Fruit fly (Drosophila melanogaster) whole organism, embryonic: ENCODE data around the gene CG10333.

Experiments used
- CG12659 ChIP-seq: fragments of 200-800 bp; sonication (Bioruptor generic); optimal IDR thresholded peaks from 3 replicates; lab custom pipeline; 2017; ENCODE audit warnings: mild to moderate bottlenecking, missing biosample characterization, missing genetic modification reagents, missing genetic modification characterization
- CG13296 ChIP-seq: fragments of 200-800 bp; sonication (Bioruptor generic); optimal IDR thresholded peaks from 3 replicates; lab custom pipeline; 2018; ENCODE audit warnings: missing biosample characterization, mild to moderate bottlenecking, missing genetic modification characterization
- CG13775 ChIP-seq: fragments of 200-800 bp; sonication (Bioruptor generic); optimal IDR thresholded peaks from 3 replicates; lab custom pipeline; 2017; ENCODE audit warnings: missing biosample characterization, mild to moderate bottlenecking, missing genetic modification characterization
- CG13894 ChIP-seq: fragments of 200-800 bp; sonication (Bioruptor generic); optimal IDR thresholded peaks from 3 replicates; lab custom pipeline; 2018; ENCODE audit warnings: missing biosample characterization, mild to moderate bottlenecking, missing genetic modification characterization, moderate library complexity
- CG14441 ChIP-seq: fragments of 200-800 bp; sonication (Bioruptor generic); IDR thresholded peaks from 2 replicates; pipeline ENCODE4 v1.3.6; 2022; ENCODE audit warnings: missing biosample characterization, missing genetic modification characterization
- CG15011 ChIP-seq: fragments of 200-800 bp; sonication (Bioruptor generic); optimal IDR thresholded peaks from 3 replicates; lab custom pipeline; 2018; ENCODE audit warnings: missing biosample characterization, mild to moderate bottlenecking, missing genetic modification characterization
- CG15073 ChIP-seq: fragments of 200-800 bp; sonication (Bioruptor generic); optimal IDR thresholded peaks from 2 replicates; lab custom pipeline; 2016; ENCODE audit warnings: missing biosample characterization, missing genetic modification characterization
- CG2875 ChIP-seq: fragments of 200-800 bp; sonication (Bioruptor generic); optimal IDR thresholded peaks from 2 replicates; lab custom pipeline; 2017; ENCODE audit warnings: missing biosample characterization, mild to moderate bottlenecking, missing genetic modification characterization, missing genetic modification reagents
- CG32532 ChIP-seq: fragments of 200-800 bp; sonication (Bioruptor generic); IDR thresholded peaks from 2 replicates; pipeline ENCODE4 v1.3.6; 2022; ENCODE audit warnings: missing biosample characterization, missing genetic modification characterization
- CG33557 ChIP-seq: fragments of 200-800 bp; sonication (Bioruptor generic); optimal IDR thresholded peaks from 2 replicates; lab custom pipeline; 2019; ENCODE audit warnings: missing biosample characterization, mild to moderate bottlenecking, missing genetic modification characterization, moderate library complexity
- CG4617 ChIP-seq: fragments of 200-800 bp; sonication (Bioruptor generic); optimal IDR thresholded peaks from 3 replicates; lab custom pipeline; 2016; ENCODE audit warnings: missing biosample characterization, missing genetic modification characterization, borderline replicate concordance
- CG5180 ChIP-seq: fragments of 200-800 bp; sonication (Bioruptor generic); optimal IDR thresholded peaks from 3 replicates; lab custom pipeline; 2017; ENCODE audit warnings: missing biosample characterization, missing genetic modification characterization, mild to moderate bottlenecking, moderate library complexity, missing genetic modification reagents
- CG6854 ChIP-seq: fragments of 200-800 bp; sonication (Bioruptor generic); optimal IDR thresholded peaks from 3 replicates; lab custom pipeline; 2017; ENCODE audit warnings: missing biosample characterization, mild to moderate bottlenecking, missing genetic modification characterization
- CG7745 ChIP-seq: fragments of 200-800 bp; sonication (Bioruptor generic); optimal IDR thresholded peaks from 2 replicates; lab custom pipeline; 2018; ENCODE audit warnings: missing biosample characterization, mild to moderate bottlenecking, missing genetic modification characterization, moderate library complexity
- CG7928 ChIP-seq: fragments of 200-800 bp; sonication (Bioruptor generic); optimal IDR thresholded peaks from 2 replicates; lab custom pipeline; 2017; ENCODE audit warnings: missing biosample characterization, mild to moderate bottlenecking, missing genetic modification characterization
- CG9215 ChIP-seq: fragments of 200-800 bp; sonication (Bioruptor generic); IDR thresholded peaks from 2 replicates; pipeline ENCODE4 v1.3.6; 2022; ENCODE audit warnings: missing biosample characterization, missing genetic modification characterization
- CG9609 ChIP-seq: fragments of 200-800 bp; sonication (Bioruptor generic); optimal IDR thresholded peaks from 3 replicates; lab custom pipeline; 2016; ENCODE audit warnings: missing biosample characterization, missing genetic modification characterization
- CoRest ChIP-seq: fragments of 200-800 bp; sonication (Bioruptor generic); optimal IDR thresholded peaks from 3 replicates; lab custom pipeline; 2018; ENCODE audit warnings: missing biosample characterization, mild to moderate bottlenecking, missing genetic modification characterization, moderate library complexity
- Doc2 ChIP-seq: fragments of 200-800 bp; sonication (Bioruptor generic); IDR thresholded peaks from 2 replicates; pipeline ENCODE4 v1.3.6; 2022; ENCODE audit warnings: missing biosample characterization, missing genetic modification characterization
- Dp ChIP-seq: fragments of 200-800 bp; sonication (Bioruptor generic); optimal IDR thresholded peaks from 2 replicates; lab custom pipeline; 2018; ENCODE audit warnings: missing biosample characterization, mild to moderate bottlenecking, missing genetic modification characterization, moderate library complexity
- Fer3 ChIP-seq: fragments of 200-800 bp; sonication (Bioruptor generic); optimal IDR thresholded peaks from 2 replicates; lab custom pipeline; 2018; ENCODE audit warnings: missing biosample characterization, mild to moderate bottlenecking, missing genetic modification characterization, moderate library complexity
- Gsc ChIP-seq: fragments of 200-800 bp; sonication (Bioruptor generic); IDR thresholded peaks from 2 replicates; pipeline ENCODE4 v1.3.6; 2022; ENCODE audit warnings: missing biosample characterization, missing genetic modification characterization
- HLHmδ ChIP-seq: fragments of 200-800 bp; sonication (Bioruptor generic); optimal IDR thresholded peaks from 2 replicates; lab custom pipeline; 2018; ENCODE audit warnings: missing biosample characterization, mild to moderate bottlenecking, missing genetic modification characterization, moderate library complexity
- Hand ChIP-seq: fragments of 200-800 bp; sonication (Bioruptor generic); optimal IDR thresholded peaks from 2 replicates; lab custom pipeline; 2017; ENCODE audit warnings: mild to moderate bottlenecking, missing biosample characterization, missing genetic modification reagents, missing genetic modification characterization
- Hr78 ChIP-seq, 2 experiments: fragments of 200-800 bp in 1 of 2; fragments of >200 bp in 1 of 2; sonication (Bioruptor generic) in 1 of 2; optimal IDR thresholded peaks; 2 replicates each; lab custom pipeline; 2017 to 2019; ENCODE audit warnings: missing biosample characterization in 2 of 2, missing genetic modification characterization in 2 of 2, mild to moderate bottlenecking in 1 of 2, moderate library complexity in 1 of 2
- Kr ChIP-seq: fragments of 200-800 bp; sonication (Bioruptor generic); optimal IDR thresholded peaks from 2 replicates; lab custom pipeline; 2017; ENCODE audit warnings: missing biosample characterization, mild to moderate bottlenecking, missing genetic modification characterization
- Med ChIP-seq: fragments of 200-800 bp; sonication (Bioruptor generic); peaks from one replicate; lab custom pipeline; 2016; ENCODE audit warnings: missing biosample characterization, missing genetic modification characterization, mild to moderate bottlenecking, inconsistent platforms, moderate library complexity
- NFAT ChIP-seq: fragments of 200-800 bp; sonication (Bioruptor generic); IDR thresholded peaks from 2 replicates; pipeline ENCODE4 v1.3.6; 2022; ENCODE audit warnings: missing biosample characterization, missing genetic modification characterization
- NK7.1 ChIP-seq: fragments of 200-800 bp; sonication (Bioruptor generic); optimal IDR thresholded peaks from 3 replicates; lab custom pipeline; 2016; ENCODE audit warnings: missing biosample characterization, missing genetic modification characterization
- Oli ChIP-seq: fragments of 200-800 bp; sonication (Bioruptor generic); optimal IDR thresholded peaks from 2 replicates; lab custom pipeline; 2018; ENCODE audit warnings: missing biosample characterization, mild to moderate bottlenecking, missing genetic modification characterization, moderate library complexity
- Rfx ChIP-seq: fragments of 200-800 bp; sonication (Bioruptor generic); IDR thresholded peaks from 2 replicates; pipeline ENCODE4 v1.3.6; 2022; ENCODE audit warnings: missing biosample characterization, missing genetic modification characterization
- Sox102F ChIP-seq: fragments of 200-800 bp; sonication (Bioruptor generic); optimal IDR thresholded peaks from 2 replicates; lab custom pipeline; 2018; ENCODE audit warnings: missing biosample characterization, mild to moderate bottlenecking, missing genetic modification characterization, moderate library complexity
- cas ChIP-seq: fragments of 200-800 bp; sonication (Bioruptor generic); IDR thresholded peaks from 2 replicates; pipeline ENCODE4 v1.3.6; 2022; ENCODE audit warnings: missing biosample characterization, missing genetic modification characterization
- crp ChIP-seq, 2 experiments: fragments of 200-800 bp; sonication (Bioruptor generic); optimal IDR thresholded peaks; 2 replicates in 1 of 2; 3 replicates in 1 of 2; lab custom pipeline; 2017; ENCODE audit warnings: missing biosample characterization in 2 of 2, missing genetic modification characterization in 2 of 2, mild to moderate bottlenecking in 1 of 2, moderate library complexity in 1 of 2
- emc ChIP-seq: fragments of 200-800 bp; sonication (Bioruptor generic); optimal IDR thresholded peaks from 2 replicates; lab custom pipeline; 2016; ENCODE audit warnings: missing biosample characterization, missing genetic modification characterization
- grau ChIP-seq: fragments of 200-800 bp; optimal IDR thresholded peaks from 3 replicates; lab custom pipeline; 2019; ENCODE audit warnings: missing biosample characterization, mild to moderate bottlenecking, missing genetic modification characterization, moderate library complexity
- kah ChIP-seq: fragments of 200-800 bp; sonication (Bioruptor generic); optimal IDR thresholded peaks from 2 replicates; lab custom pipeline; 2018; ENCODE audit warnings: missing biosample characterization, mild to moderate bottlenecking, missing genetic modification characterization
- lab ChIP-seq: fragments of 200-800 bp; sonication (Bioruptor generic); optimal IDR thresholded peaks from 3 replicates; lab custom pipeline; 2017; ENCODE audit warnings: missing biosample characterization, missing genetic modification characterization, mild to moderate bottlenecking, moderate library complexity, missing genetic modification reagents
- lov ChIP-seq, 2 experiments: fragments of 200-800 bp in 1 of 2; fragments of >200 bp in 1 of 2; sonication (Bioruptor generic) in 1 of 2; IDR thresholded peaks in 1 of 2; optimal IDR thresholded peaks in 1 of 2; 2 replicates in 1 of 2; 3 replicates in 1 of 2; pipeline versions ENCODE4 v1.3.6 to Lab custom; 2017 to 2022; ENCODE audit warnings: missing biosample characterization in 1 of 2, missing genetic modification characterization in 1 of 2
- luna ChIP-seq: fragments of 200-800 bp; sonication (Bioruptor generic); optimal IDR thresholded peaks from 2 replicates; lab custom pipeline; 2016; ENCODE audit warnings: missing biosample characterization, missing genetic modification characterization
- oc ChIP-seq: fragments of 200-800 bp; sonication (Bioruptor generic); optimal IDR thresholded peaks from 2 replicates; lab custom pipeline; 2018; ENCODE audit warnings: missing biosample characterization, mild to moderate bottlenecking, missing genetic modification characterization, moderate library complexity
- pan ChIP-seq, 4 experiments: fragments of >200 bp in 3 of 4; fragments of 200-800 bp in 1 of 4; sonication (Bioruptor generic) in 1 of 4; optimal IDR thresholded peaks in 3 of 4; IDR thresholded peaks in 1 of 4; 2 replicates each; pipeline versions ENCODE4 v1.3.6 to Lab custom; 2017 to 2022; ENCODE audit warnings: missing biosample characterization in 2 of 4, missing genetic modification characterization in 2 of 4, mixed read lengths in 1 of 4
- pfk ChIP-seq: fragments of 200-800 bp; sonication (Bioruptor generic); optimal IDR thresholded peaks from 2 replicates; lab custom pipeline; 2018; ENCODE audit warnings: missing biosample characterization, mild to moderate bottlenecking, missing genetic modification characterization, moderate library complexity
- sisA ChIP-seq: fragments of 200-800 bp; sonication (Bioruptor generic); IDR thresholded peaks from 2 replicates; pipeline ENCODE4 v1.3.6; 2022; ENCODE audit warnings: missing biosample characterization, missing genetic modification characterization
- slp2 ChIP-seq: fragments of 200-800 bp; sonication (Bioruptor generic); optimal IDR thresholded peaks from 2 replicates; lab custom pipeline; 2016; ENCODE audit warnings: missing biosample characterization, missing genetic modification characterization
- tna ChIP-seq: fragments of 200-800 bp; sonication (Bioruptor generic); IDR thresholded peaks from 2 replicates; pipeline ENCODE4 v1.3.6; 2022; ENCODE audit warnings: missing biosample characterization, missing genetic modification characterization; ENCODE audit not compliant: partially characterized antibody
- wek ChIP-seq: fragments of 200-800 bp; sonication (Bioruptor generic); optimal IDR thresholded peaks from 3 replicates; lab custom pipeline; 2018; ENCODE audit warnings: missing biosample characterization, mild to moderate bottlenecking, missing genetic modification characterization, moderate library complexity

The CG10333 gene

dm6 chr2L:18626987-18627386 is 20.4 kb downstream of the CG10333 start (continued):
- TF ChIP-seq Gsc (GFP tag; lab: Robert Waterston, UW) (no peak), Rfx (GFP tag; lab: Robert Waterston, UW) (peak; percentile 67; the same call in 1 of the 2 replicates), tna (no peak), Fer3 (tag; lab: Kevin White, UChicago) (peak; percentile 80), Oli (peak; percentile 47), Hr78 (GFP tag; optimal IDR thresholded peaks at IDR 0.05; lab: Kevin White, UChicago) (peak in 1 of 2 experiments; percentile 69), slp2 (GFP tag; lab: Kevin White, UChicago) (peak; percentile 66), CG7928 (GFP tag; lab: Kevin White, UChicago) (peak; percentile 55), lov (optimal IDR thresholded peaks at IDR 0.05; lab: Kevin White, UChicago) (no peak), lov (GFP tag; IDR thresholded peaks at IDR 0.05; lab: Robert Waterston, UW) (0 out of 3 replicates have a peak, but pooled peaks have one; percentile 59), crp (GFP tag; optimal IDR thresholded peaks at IDR 0.05; lab: Kevin White, UChicago) (peak in 1 of 2 experiments; percentile 40), lab (GFP tag; lab: Kevin White, UChicago) (peak; percentile 96), CG2875 (GFP tag; lab: Kevin White, UChicago) (peak; percentile 92), CG15011 (GFP tag; lab: Kevin White, UChicago) (peak; percentile 81), pfk (GFP tag; lab: Kevin White, UChicago) (no peak), pan (optimal IDR thresholded peaks at IDR 0.05; lab: Kevin White, UChicago) (no peak), pan (GFP tag; optimal IDR thresholded peaks at IDR 0.05 in 1 of 2, IDR thresholded peaks at IDR 0.05 in 1 of 2) (peak in 1 of 2 experiments; percentile 64), CG5180 (GFP tag; lab: Kevin White, UChicago) (peak; percentile 61), CoRest (tag; lab: Kevin White, UChicago) (peak; percentile 73), Doc2 (GFP tag; lab: Robert Waterston, UW) (no peak), Sox102F (GFP tag; lab: Kevin White, UChicago) (peak; percentile 80), NFAT (GFP tag; lab: Robert Waterston, UW) (peak; percentile 27; the same call in 1 of the 2 replicates), cas (no peak), CG9609 (peak; percentile 56), wek (GFP tag; lab: Kevin White, UChicago) (peak; percentile 80), CG13296 (GFP tag; lab: Kevin White, UChicago) (peak; percentile 86), CG15073 (no peak), luna (peak; percentile 62), CG32532 (no peak), kah (GFP tag; lab: Kevin White, UChicago) (peak; percentile 56), CG6854 (peak; percentile 74), Hand (GFP tag; lab: Kevin White, UChicago) (peak; percentile 85), Dp (GFP tag; lab: Kevin White, UChicago) (no peak), CG9215 (GFP tag; lab: Robert Waterston, UW) (no peak), CG13775 (peak; percentile 49), Med (GFP tag; lab: Kevin White, UChicago) (peak; percentile 96), CG33557 (peak; percentile 64), sisA (GFP tag; lab: Robert Waterston, UW) (no peak), oc (tag; lab: Kevin White, UChicago) (peak; percentile 93), CG14441 (GFP tag; lab: Robert Waterston, UW) (0 out of 2 replicates have a peak, but pooled peaks have one; percentile 24), Kr (GFP tag; lab: Kevin White, UChicago) (peak; percentile 67), CG13894 (tag; lab: Kevin White, UChicago) (peak; percentile 77), emc (GFP tag; lab: Kevin White, UChicago) (peak; percentile 49), CG12659 (GFP tag; lab: Kevin White, UChicago) (peak; percentile 86), CG7745 (tag; lab: Kevin White, UChicago) (peak; percentile 42), NK7.1 (GFP tag; lab: Kevin White, UChicago) (peak; percentile 76), grau (tag; lab: Kevin White, UChicago) (peak; percentile 65), HLHmδ (GFP tag; lab: Kevin White, UChicago) (no peak), CG4617 (GFP tag; lab: Kevin White, UChicago) (no peak)
